Worm (Caenorhabditis elegans): ENCODE data around the gene irld-20.

ce11 chrIII:12738935-12739334 is 12.0 kb upstream of the irld-20 start:
- TF ChIP-seq nhr-76 (tag; optimal IDR thresholded peaks at IDR 0.05), result no peak
- no peak for TF ChIP-seq elt-1 (tag; optimal IDR thresholded peaks at IDR 0.05; ENCODE audit: borderline replicate concordance, insufficient read depth)
- TF ChIP-seq lsy-2 (tag; optimal IDR thresholded peaks at IDR 0.05), result no peak
- no peak for TF ChIP-seq mep-1 (tag; optimal IDR thresholded peaks at IDR 0.05)
- TF ChIP-seq nhr-12 (tag; optimal IDR thresholded peaks at IDR 0.05), result no peak

Data from whole organism, mixed stage, embryonic.